Worm (Caenorhabditis elegans) whole organism, early embryonic: ENCODE results near the gene F38A6.5.

Experiments used
- B0310.2 ChIP-seq: sonication (generic microtip); optimal IDR thresholded peaks from 2 replicates; lab custom pipeline; 2016; ENCODE audit warnings: mild to moderate bottlenecking, missing genetic modification characterization, missing compliant biosample characterization
- F13C5.2 ChIP-seq: sonication (generic microtip); optimal IDR thresholded peaks from 2 replicates; lab custom pipeline; 2017; ENCODE audit warnings: mild to moderate bottlenecking, missing genetic modification characterization, inconsistent platforms, missing compliant biosample characterization
- aly-1 ChIP-seq: sonication (generic microtip); optimal IDR thresholded peaks from 2 replicates; lab custom pipeline; 2016; ENCODE audit warnings: missing genetic modification characterization, missing compliant biosample characterization
- ama-1 ChIP-seq: fragments of 150-350 bp; optimal IDR thresholded peaks from 2 replicates; lab custom pipeline; 2014
- ceh-13 ChIP-seq: fragments of 200-800 bp; sonication (Bioruptor generic); optimal IDR thresholded peaks from 2 replicates; lab custom pipeline; 2018; ENCODE audit warnings: mild to moderate bottlenecking, missing genetic modification characterization, missing compliant biosample characterization
- ceh-36 ChIP-seq: sonication (generic microtip); optimal IDR thresholded peaks from 2 replicates; lab custom pipeline; 2016; ENCODE audit warnings: missing genetic modification characterization, inconsistent platforms, missing compliant biosample characterization
- ets-7 ChIP-seq: sonication (generic microtip); optimal IDR thresholded peaks from 2 replicates; lab custom pipeline; 2016; ENCODE audit warnings: missing genotype, missing genetic modification characterization, missing compliant biosample characterization
- flt-1 ChIP-seq: fragments of 200-800 bp; sonication (Bioruptor generic); IDR thresholded peaks from 2 replicates; pipeline ENCODE4 v1.3.6; 2022; ENCODE audit warnings: missing genetic modification characterization, missing compliant biosample characterization
- hmg-4 ChIP-seq: fragments of 200-800 bp; sonication (Bioruptor generic); optimal IDR thresholded peaks from 2 replicates; lab custom pipeline; 2018; ENCODE audit warnings: mild to moderate bottlenecking, missing genetic modification characterization, missing compliant biosample characterization
- pes-1 ChIP-seq: fragments of 200-800 bp; sonication (Bioruptor generic); IDR thresholded peaks from 2 replicates; pipeline ENCODE4 v1.3.6; 2022; ENCODE audit warnings: missing genetic modification reagents, missing genetic modification characterization, missing compliant biosample characterization
- scrt-1 ChIP-seq: fragments of 200-800 bp; sonication (Bioruptor generic); IDR thresholded peaks from 2 replicates; pipeline ENCODE4 v1.3.6; 2022; ENCODE audit warnings: missing genetic modification characterization, missing compliant biosample characterization
- tbx-11 ChIP-seq: fragments of 200-800 bp; sonication (Bioruptor generic); IDR thresholded peaks from 2 replicates; pipeline ENCODE4 v1.3.6; 2022; ENCODE audit warnings: missing genetic modification characterization, missing compliant biosample characterization
- tbx-37 ChIP-seq: fragments of 200-800 bp; sonication (Bioruptor generic); conservative IDR thresholded peaks from 2 replicates; pipeline ENCODE4 v1.3.6; 2022; ENCODE audit warnings: missing genetic modification reagents, missing genetic modification characterization, missing compliant biosample characterization
- tra-4 ChIP-seq: sonication (generic microtip); optimal IDR thresholded peaks from 2 replicates; lab custom pipeline; 2017; ENCODE audit warnings: missing genetic modification characterization, missing compliant biosample characterization

DNA sequence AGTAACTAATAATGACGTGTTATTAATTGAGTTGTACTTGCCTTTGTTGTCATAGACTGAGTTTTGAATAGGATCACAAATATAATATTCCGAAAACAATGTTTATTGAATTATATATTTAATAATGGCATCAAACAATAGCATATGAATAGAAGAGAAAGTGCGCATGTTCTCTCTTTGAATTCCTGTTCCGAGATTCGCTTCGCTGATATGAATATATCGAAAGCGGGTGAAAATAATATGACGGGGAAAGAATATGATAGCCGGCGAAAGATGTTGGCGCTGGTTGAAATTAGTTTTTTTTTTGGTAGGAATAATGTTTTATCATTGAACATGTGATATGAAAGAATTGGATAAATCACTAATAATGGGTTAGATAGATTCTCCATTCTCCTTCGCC is 46.5 kb upstream of the F38A6.5 start, which contains the start of gene T03D8.6:
- TF ChIP-seq pes-1 (no peak), ama-1 (lab: Kevin White, UChicago) (no peak), tbx-37 (GFP tag; lab: Robert Waterston, UW) (no peak), flt-1 (no peak), tbx-11 (GFP tag; lab: Robert Waterston, UW) (no peak), ceh-36 (tag; lab: Kevin White, UChicago) (no peak), scrt-1 (GFP tag; lab: Robert Waterston, UW) (no peak), B0310.2 (tag; lab: Kevin White, UChicago) (no peak), tra-4 (tag; lab: Kevin White, UChicago) (no peak), aly-1 (tag; lab: Kevin White, UChicago) (no peak), F13C5.2 (tag; lab: Kevin White, UChicago) (no peak), ceh-13 (GFP tag; lab: Kevin White, UChicago) (no peak), ets-7 (tag; lab: Kevin White, UChicago) (no peak), hmg-4 (GFP tag; lab: Kevin White, UChicago) (no peak)
